Worm (Caenorhabditis elegans) whole organism, L2 larva: Measurements from ENCODE around the gene R03G5.6.

Experiments used
- R02D3.7 ChIP-seq: fragments of 150-350 bp; optimal IDR thresholded peaks from 2 replicates; lab custom pipeline; 2014; ENCODE audit warnings: missing biosample characterization, missing genetic modification characterization
- ZK546.5 ChIP-seq: sonication (generic microtip); optimal IDR thresholded peaks from 2 replicates; lab custom pipeline; 2017; ENCODE audit warnings: missing biosample characterization, missing genetic modification characterization
- blmp-1 ChIP-seq: sonication (generic microtip); optimal IDR thresholded peaks from 2 replicates; lab custom pipeline; 2017; ENCODE audit warnings: missing genetic modification characterization, mild to moderate bottlenecking, missing compliant biosample characterization, antibody characterized with exemption, moderate library complexity; ENCODE audit not compliant: insufficient read depth
- nhr-10 ChIP-seq: sonication (generic microtip); optimal IDR thresholded peaks from 2 replicates; lab custom pipeline; 2017; ENCODE audit warnings: missing biosample characterization, missing genetic modification characterization
- nhr-12 ChIP-seq: fragments of 150-350 bp; optimal IDR thresholded peaks from 2 replicates; lab custom pipeline; 2014; ENCODE audit warnings: missing biosample characterization, missing genetic modification characterization
- nhr-237 ChIP-seq: fragments of 150-350 bp; optimal IDR thresholded peaks from 2 replicates; lab custom pipeline; 2014; ENCODE audit warnings: missing biosample characterization, missing genetic modification characterization
- nhr-6 ChIP-seq: fragments of 150-350 bp; optimal IDR thresholded peaks from 2 replicates; lab custom pipeline; 2014; ENCODE audit warnings: missing biosample characterization, missing genetic modification characterization
- nhr-77 ChIP-seq: fragments of 150-350 bp; optimal IDR thresholded peaks from 2 replicates; lab custom pipeline; 2014; ENCODE audit warnings: missing biosample characterization, missing genetic modification characterization
- skn-1 ChIP-seq: sonication (generic microtip); optimal IDR thresholded peaks from 2 replicates; lab custom pipeline; 2017; ENCODE audit warnings: missing biosample characterization, missing genetic modification characterization
- unc-55 ChIP-seq: fragments of 150-350 bp; sonication (generic microtip); optimal IDR thresholded peaks from 3 replicates; lab custom pipeline; 2014; ENCODE audit warnings: missing biosample characterization, missing genetic modification reagents, missing genetic modification characterization
- unc-62 ChIP-seq: fragments of 150-350 bp; optimal IDR thresholded peaks from 2 replicates; lab custom pipeline; 2014; ENCODE audit warnings: missing biosample characterization, missing genetic modification reagents, missing genetic modification characterization
- ztf-11 ChIP-seq: sonication (generic microtip); optimal IDR thresholded peaks from 2 replicates; lab custom pipeline; 2017; ENCODE audit warnings: missing biosample characterization, missing genetic modification characterization

DNA sequence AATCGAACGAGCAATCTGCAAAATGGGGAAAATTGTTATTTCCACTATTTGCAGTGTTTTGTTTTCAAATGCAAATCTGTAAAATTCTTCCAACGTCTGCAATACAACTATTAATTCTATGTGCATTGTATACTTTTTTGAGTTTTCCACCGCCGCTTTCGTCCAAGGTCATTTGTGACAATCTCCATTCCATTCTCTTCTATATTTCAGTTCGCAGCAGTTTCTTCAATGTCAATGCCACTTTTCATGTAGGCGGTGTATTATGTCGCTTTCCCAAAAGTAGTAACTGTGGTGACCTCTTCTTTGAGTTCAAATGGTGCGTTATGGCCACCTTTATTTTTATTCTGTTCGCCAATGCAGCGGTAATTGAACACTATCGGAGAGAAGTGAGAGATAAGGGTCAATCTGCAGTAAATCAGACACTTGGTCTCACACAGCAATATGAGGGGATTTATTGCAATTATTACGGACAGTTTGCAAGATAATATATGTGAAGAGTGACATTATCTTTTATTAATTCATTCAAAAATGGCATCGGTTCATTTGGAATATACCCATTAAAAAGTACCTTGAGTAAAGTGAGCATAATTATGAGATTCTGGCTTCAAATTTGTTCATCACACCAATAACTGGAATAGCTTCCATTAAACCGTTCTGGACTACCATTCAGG, 10.0 kb upstream of the R03G5.6 start:
- TF ChIP-seq nhr-12 (tag; lab: Kevin White, UChicago) (no peak), blmp-1 (peak; percentile 23), nhr-6 (tag; lab: Kevin White, UChicago) (no peak), nhr-10 (tag; lab: Kevin White, UChicago) (no peak), nhr-237 (tag; lab: Kevin White, UChicago) (no peak), ZK546.5 (tag; lab: Kevin White, UChicago) (no peak), unc-62 (GFP tag; lab: Kevin White, UChicago) (no peak), R02D3.7 (tag; lab: Kevin White, UChicago) (no peak), unc-55 (GFP tag; lab: Kevin White, UChicago) (no peak), nhr-77 (tag; lab: Kevin White, UChicago) (no peak), skn-1 (tag; lab: Kevin White, UChicago) (no peak), ztf-11 (no peak)
